Worm (Caenorhabditis elegans) whole organism, midembryonic: Measurements from ENCODE around the gene T05G5.1.

Source experiments
- T22C8.4 ChIP-seq: fragments of 200-800 bp; sonication (Bioruptor generic); IDR thresholded peaks from 2 replicates; pipeline ENCODE4 v1.3.6; 2022; ENCODE audit warnings: missing genetic modification characterization, missing compliant biosample characterization
- flt-1 ChIP-seq: fragments of 200-800 bp; sonication (Bioruptor generic); IDR thresholded peaks from 2 replicates; pipeline ENCODE4 v1.3.6; 2022; ENCODE audit warnings: missing genetic modification characterization, missing compliant biosample characterization
- klf-2 ChIP-seq: fragments of 200-800 bp; sonication (Bioruptor generic); conservative IDR thresholded peaks from 2 replicates; pipeline ENCODE4 v1.3.6; 2022; ENCODE audit warnings: missing genetic modification reagents, missing genetic modification characterization, missing compliant biosample characterization
- med-1 ChIP-seq: sonication (generic microtip); optimal IDR thresholded peaks from 2 replicates; lab custom pipeline; 2017; ENCODE audit warnings: missing genetic modification characterization, mild to moderate bottlenecking, missing compliant biosample characterization, antibody characterized with exemption, missing genetic modification reagents; ENCODE audit not compliant: insufficient read depth
- ref-1 ChIP-seq: fragments of 200-800 bp; sonication (Bioruptor generic); conservative IDR thresholded peaks from 2 replicates; pipeline ENCODE4 v1.3.6; 2022; ENCODE audit warnings: missing genetic modification reagents, missing genetic modification characterization, missing compliant biosample characterization
- ztf-23 ChIP-seq: fragments of 200-800 bp; sonication (Bioruptor generic); IDR thresholded peaks from 2 replicates; pipeline ENCODE4 v1.3.6; 2022; ENCODE audit warnings: missing genetic modification reagents, missing genetic modification characterization, missing compliant biosample characterization

DNA sequence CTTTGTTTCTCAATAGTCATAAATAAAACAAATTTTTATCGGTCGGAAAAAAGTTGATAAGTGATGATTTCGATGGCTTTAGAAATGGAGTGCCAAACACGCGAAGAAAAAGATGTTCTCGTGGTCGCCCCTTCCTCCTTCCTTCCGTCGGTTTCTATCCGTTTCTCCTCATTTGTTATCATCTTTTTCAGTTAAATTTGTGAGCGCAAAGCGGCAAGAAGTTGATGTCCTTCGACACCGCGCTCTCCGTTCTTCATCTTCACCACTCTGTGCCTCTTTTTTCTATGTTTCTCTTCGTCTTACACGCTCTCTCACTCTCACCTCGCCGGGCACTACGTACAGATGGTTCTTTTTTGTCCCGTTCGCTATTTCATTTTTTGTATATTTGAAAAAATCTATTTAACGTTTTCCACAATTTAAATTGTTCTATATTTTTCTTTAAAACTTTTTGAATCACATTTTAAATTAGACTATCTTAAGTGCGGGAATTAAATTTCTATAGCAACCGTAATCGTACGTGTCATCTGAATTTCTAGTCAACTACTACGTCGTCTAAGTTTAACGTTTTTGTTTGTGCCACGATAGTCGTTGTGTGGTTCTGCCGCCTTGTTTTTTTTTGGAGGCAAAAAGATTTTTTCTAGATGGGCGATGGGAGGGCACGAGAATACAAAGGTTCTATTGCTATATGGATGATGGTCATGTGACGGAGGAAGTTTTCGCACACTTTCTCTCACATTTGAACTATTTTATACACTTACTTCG lies 44.3 kb downstream of the T05G5.1 start:
- TF ChIP-seq flt-1 (GFP tag; lab: Robert Waterston, UW), result no peak
- no peak for TF ChIP-seq ref-1 (GFP tag; lab: Robert Waterston, UW)
- no peak for TF ChIP-seq med-1 (GFP tag; lab: Kevin White, UChicago)
- TF ChIP-seq ztf-23 (GFP tag; lab: Robert Waterston, UW), result no peak
- no peak for TF ChIP-seq klf-2
- no peak for TF ChIP-seq T22C8.4 (GFP tag; lab: Robert Waterston, UW)
